Fruit fly (Drosophila melanogaster) whole organism, larva: ENCODE measurements around the gene CheB38c.

Source experiments
- noc ChIP-seq: fragments of 200-800 bp; sonication (Bioruptor generic); optimal IDR thresholded peaks from 3 replicates; lab custom pipeline; 2019; ENCODE audit warnings: missing biosample characterization, mild to moderate bottlenecking, missing genetic modification characterization, moderate library complexity

Gene CheB38c

DNA sequence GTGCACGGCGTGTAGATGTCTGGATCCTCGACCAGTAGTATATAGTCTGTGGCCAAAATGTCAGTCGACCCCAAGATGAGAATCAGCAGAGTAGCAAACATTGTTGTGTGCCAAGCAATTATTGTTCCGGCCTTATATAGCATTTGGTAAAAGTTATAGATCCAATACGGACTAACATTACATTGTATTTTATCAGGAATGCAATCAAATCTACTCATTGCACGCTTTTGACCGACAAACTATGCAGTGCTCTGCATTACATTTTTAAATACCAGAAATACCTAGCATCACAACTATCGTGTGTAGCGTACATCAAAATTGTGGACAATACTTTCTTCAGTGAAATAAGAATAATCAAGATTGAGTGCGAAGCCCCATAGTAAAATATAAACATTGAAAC is at the start of gene CheB38c:
Gene CheB38c, minus strand, starts transcription at position 101 of the 400 bp plus-strand sequence.
- TF ChIP-seq noc (tag; lab: Kevin White, UChicago): no peak

DNA sequence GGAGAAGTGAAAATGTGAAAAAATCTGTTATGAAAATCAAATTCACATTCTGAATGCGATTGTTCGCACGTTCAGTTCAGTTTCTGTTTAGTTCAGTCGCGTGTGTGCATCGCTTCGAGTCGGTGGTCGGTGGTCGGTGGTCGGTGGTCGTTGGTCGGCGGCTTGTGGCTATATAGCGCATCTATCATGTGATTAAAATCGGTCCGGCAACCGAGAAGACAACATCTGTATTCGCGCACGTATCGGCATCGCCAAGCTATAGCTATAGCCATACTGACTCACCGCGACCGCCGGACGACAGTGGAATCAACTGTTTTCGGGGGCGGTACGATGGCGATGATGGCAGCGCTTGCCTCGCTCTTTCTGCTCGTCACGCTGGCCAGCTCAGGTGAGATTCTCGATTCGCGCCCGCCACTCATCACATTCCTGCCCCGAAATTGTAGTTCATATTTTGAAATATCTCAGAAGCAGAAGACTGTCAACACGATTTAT is 49.2 kb upstream of the CheB38c start, which contains the start of gene CG14401:
Gene CG14401, plus strand, starts transcription at position 51 of the 492 bp plus-strand sequence.
- no peak for TF ChIP-seq noc (tag; lab: Kevin White, UChicago)

DNA sequence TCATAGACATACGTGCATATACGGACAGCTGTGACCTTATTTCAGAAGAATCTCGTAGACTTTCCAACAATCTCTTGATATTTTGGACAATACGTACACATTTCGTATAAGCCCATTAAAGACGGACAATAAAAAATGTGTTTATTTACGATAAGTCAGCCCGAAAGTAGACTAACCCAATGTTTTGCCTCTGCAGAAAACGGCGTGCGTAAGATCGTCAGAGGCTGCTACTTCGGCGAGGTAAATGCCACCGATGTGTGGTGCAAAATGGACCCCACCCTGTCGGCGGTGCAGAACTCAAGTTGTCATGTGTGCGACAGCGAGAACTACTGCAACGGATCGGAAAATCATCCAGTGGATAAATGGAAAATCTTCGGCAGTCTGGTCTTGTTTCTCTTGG is 48.3 kb upstream of the CheB38c start:
- TF ChIP-seq noc (tag; lab: Kevin White, UChicago): no peak

DNA sequence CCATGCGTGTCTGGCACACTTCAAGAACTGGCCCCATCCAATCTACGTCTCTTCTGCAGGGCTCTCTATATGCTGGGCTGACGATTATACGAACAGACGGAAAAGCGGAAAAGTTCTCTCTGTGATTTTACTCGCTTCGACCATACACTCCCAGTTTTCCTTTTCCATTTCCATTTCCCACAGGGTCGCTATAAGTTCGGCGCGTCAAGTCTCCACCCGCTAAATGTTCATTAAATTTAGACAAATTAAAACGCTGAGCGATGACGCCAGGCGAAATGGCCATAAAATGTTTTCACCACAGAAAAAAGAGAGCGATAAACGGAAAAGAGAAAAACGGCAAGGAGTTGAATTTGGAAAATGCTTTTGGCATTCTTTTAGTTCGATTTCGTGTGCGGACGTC is 46.7 kb upstream of the CheB38c start, which contains the start of gene CG31675:
Gene CG31675, plus strand, starts transcription at position 375 of the 400 bp plus-strand sequence.
- TF ChIP-seq noc (tag; lab: Kevin White, UChicago): no peak

DNA sequence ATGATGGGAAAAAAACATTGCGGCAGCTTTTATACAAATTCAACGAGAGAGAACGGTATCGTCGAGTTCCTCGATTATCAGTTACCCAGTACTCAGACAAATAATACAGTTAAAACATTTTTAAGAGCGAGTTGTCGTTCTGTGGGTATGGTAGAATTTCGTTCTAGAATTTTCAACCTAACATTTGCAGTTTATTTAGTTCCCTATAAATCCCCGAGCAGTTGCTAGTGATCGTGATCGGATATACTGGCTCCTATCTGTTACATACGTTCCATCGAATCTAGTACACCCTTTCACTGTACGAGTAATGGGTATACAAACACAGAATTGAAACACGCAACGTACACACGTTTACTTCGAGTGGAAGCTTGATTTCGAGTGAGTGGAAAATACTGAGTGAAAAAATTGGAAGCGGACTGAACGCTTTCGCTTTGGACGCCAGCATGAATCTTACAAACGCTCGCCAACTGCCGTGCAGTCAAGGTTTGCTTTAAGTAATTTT is 44.1 kb upstream of the CheB38c start, which contains the start of gene CG9338:
Gene CG9338, plus strand, starts transcription at position 452 of the 502 bp plus-strand sequence.
- peak; percentile 90 for TF ChIP-seq noc (tag; lab: Kevin White, UChicago)

DNA sequence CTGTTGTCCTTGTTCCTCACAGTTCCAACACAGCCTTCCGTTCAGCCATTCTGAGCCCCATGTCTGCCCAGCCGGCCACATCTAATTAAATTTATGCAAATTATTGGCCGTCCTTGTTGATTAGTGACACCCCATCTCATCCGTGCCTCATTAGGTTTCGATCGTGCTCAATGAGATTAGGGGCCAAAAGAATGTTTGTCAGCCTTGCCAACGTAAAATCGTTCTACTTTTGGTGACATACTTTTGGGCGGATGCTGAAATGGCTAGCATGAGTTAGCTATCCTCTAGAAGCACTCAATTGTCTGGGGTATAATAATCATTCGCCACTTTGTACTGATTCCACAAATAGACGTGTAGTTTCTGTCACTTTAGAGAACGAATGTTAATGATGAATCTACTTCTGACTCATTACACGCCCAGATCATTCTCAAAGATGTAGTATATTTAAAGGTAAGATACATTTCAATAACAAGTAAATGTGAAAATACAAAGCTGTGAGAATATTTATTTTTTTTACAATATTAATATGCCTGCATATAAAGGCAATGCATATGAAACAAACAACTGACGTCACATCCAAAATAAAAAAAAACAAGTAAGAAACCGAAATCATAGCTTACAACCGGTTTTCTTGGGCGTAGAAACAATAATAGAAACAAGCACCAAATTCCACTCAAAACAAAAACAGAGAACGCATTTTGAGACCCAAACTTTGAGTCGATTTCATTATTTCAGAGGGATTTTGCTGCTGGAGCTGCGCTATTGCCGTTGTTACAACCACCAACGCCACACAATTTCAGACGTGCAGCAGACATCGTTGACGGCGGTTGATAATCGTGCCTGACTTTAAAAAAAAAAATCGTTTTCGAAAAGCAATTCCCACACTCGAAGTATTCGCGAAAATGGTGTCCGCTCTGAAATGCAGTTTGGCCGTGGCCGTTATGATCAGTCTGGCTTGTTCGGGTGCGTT is 38.0 kb upstream of the CheB38c start, which contains the start of gene bero:
Gene bero, plus strand, starts transcription at position 325 of the 970 bp plus-strand sequence.
- no peak for TF ChIP-seq noc (tag; lab: Kevin White, UChicago)

DNA sequence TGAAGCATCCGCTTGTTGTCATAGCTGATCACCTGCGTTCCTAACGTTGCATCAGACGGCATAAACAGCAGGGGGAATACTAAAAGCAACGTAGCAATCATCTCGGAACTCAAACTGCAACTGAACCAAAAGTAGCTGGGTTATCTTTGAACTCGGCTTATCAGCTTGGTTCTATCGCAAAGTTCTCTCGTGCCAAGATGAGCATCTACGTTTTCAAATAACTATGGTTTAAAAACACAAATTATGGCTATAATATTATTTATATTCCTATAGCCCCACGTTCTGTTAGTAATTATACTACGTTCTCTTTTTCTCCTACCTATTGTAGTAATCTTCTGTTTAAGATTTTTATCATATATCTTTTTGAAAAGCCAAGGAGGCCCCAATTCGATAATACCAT is 37.1 kb upstream of the CheB38c start, which contains the start of gene CG14400:
Gene CG14400, minus strand, starts transcription at position 101 of the 400 bp plus-strand sequence.
- no peak for TF ChIP-seq noc (tag; lab: Kevin White, UChicago)

DNA sequence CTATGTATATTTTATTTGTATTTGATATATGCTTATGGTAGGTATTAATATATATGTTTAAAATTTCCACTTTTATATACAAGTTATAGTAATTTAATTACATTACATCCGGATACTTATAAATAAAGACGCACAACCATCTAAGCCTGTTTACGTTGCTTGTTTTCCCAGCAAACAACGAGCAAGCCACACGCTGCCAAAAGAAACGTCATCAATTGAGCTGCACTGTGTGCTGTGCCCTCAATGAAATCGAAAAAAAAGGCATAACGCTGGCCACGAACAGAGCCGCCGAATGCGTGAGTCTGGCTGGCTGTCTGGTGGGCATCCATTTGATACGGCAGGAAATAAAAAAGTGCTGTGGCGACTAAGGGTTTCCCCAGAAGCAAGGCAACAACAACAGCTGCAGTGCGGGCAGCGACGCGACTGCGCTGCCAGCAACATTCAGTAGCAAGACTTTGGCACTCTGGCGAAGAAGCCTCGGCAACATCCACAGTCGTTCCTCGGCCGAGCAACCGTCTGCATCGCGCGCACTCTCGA is 31.5 kb upstream of the CheB38c start, which contains the start of gene twit:
Gene twit, plus strand, starts transcription at position 487 of the 537 bp plus-strand sequence.
- TF ChIP-seq noc (tag; lab: Kevin White, UChicago): no peak

DNA sequence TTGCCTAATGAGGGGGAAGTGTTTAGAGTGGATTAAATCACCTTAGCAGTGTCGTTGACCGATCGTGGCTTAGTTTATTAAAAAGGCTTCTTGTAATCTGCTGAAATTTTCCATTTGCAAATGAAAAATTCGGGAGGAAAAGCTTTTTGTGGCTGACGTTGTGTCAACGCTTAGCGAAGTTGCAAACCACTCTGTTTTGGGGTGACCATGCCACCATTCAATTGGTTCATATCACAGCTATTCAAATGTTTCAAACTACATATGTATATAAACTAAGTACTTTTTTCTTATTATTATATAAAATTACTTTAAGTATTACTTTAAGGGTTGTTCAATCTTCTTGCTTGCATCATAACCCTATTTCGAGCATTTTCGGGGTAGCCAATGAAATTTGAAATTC is 30.9 kb upstream of the CheB38c start:
- no peak for TF ChIP-seq noc (tag; lab: Kevin White, UChicago)

DNA sequence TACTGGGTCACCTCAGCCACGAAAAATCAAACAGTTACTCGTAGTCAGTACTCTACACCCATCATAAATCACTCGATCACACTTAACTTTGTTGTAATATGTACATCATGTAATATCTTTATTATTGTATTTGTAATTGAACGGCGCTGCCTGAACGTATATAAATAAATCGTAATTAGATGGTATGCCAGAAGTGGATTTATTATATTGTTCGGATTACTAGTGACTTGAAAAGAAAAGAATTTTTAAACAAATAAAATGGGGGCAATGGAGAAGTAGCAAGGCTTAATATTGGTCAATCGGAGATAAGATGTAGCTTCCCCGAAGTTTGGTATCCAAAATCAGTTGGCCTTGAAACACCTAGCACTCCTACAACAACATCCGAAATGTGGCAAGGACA is 28.3 kb upstream of the CheB38c start, which contains the start of gene CG14402:
Gene CG14402, plus strand, starts transcription at position 301 of the 400 bp plus-strand sequence.
- TF ChIP-seq noc (tag; lab: Kevin White, UChicago): no peak

DNA sequence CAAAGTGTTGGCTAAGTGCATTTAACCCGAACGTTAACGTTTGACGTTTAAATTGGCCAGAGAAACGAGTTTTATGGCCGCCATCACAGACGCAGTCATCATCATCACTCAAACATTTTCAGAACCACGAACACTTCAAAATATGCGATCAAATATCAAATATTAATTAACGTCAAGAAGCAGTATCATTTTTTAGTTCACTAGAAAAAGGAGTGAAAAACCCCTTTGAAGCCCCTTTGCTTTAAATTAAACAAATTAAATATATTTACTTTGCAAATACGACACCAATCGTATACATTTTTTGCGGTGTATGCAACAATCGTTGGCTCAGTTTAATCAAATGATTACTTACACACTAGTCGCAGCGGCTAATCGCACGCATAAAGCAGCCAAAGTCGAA is 23.7 kb upstream of the CheB38c start:
- TF ChIP-seq noc (tag; lab: Kevin White, UChicago): no peak

DNA sequence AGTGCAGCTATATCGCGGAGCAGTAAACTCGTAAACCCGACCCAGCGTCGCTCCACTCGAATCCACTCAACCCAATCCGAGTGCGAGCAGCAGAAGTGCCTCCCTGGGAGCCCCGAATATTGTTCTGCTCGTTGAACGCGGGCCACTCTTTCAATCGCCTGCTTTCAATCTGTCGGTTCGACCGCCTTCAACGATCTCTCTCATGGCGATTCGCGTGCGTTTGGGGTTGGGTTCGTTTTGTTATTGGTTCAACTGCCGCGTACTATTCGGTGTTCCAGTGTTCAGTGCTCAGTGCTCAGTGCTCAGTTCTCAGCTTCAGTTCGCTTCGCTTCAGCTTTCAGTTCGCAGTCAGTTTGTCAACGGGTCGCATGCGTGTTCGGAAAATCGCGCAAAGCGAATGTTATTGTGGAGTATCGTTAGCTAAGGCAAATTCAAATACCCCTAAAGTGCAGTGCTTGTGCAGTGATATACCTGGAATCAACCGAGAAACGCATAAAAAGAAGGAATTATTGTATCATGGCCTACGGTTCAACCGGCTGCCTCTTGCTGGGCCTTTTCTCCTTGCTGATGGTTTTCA is 19.9 kb upstream of the CheB38c start, which contains the start of gene CG31676:
Gene CG31676, plus strand, starts transcription at position 289 of the 577 bp plus-strand sequence.
- no peak for TF ChIP-seq noc (tag; lab: Kevin White, UChicago)

DNA sequence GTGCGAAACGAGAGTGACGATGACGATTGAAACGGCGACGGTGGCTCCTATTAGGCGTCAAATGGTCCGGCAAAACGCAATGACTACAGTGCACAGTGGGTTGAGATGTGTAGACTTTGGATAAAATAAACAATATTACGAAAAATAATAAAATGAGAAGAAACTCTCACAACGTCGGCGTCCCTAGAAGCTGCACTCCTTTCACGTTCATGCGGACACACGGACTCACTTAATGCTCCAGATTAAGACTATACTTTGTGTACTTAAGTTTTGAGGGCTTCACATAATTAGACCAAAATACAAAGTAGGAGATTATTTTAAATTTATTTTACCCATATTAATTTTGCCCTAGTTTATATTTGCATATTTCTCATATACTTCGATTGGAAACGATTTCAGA is 19.3 kb upstream of the CheB38c start:
- TF ChIP-seq noc (tag; lab: Kevin White, UChicago): no peak

DNA sequence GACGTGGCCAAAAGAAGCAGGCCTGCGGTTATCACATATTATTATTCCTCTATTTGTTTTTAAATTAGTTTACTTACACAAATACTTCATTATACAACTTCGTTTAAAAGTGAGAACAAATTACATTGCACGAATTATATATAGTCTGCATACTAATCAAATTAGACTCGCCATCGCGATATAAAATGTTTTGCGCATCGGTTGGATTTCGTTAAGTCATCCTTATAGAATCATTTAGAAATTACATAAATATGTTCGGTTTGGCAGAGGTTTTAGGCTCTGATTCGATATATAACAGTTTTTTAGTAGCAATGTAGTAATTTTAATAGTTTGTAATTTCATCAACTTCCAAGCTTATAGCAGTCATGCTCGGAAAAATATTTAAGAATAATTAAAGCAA is 17.2 kb upstream of the CheB38c start, which contains the start of gene Spn38F:
Gene Spn38F, minus strand, starts transcription at position 101 of the 400 bp plus-strand sequence.
- TF ChIP-seq noc (tag; lab: Kevin White, UChicago): no peak

DNA sequence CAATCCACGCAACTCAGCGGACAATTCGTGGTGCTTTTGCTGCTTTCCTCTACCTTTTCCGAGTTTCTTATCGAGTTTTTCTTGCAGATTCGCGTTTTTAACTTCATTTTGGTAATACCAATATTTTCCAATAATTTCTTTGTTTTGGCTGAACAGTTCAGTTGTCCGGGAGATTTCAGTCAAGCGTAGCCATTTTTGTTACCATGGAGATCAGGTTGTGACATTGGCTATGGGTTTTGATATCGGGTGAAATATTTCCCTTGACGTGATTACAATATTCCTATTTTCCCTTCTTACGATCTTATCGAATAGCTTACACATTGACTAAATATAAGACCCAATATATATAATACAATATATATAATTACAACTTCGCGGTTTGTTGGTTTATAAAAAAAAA is 14.8 kb upstream of the CheB38c start, which contains the start of gene Oseg5:
Gene Oseg5, minus strand, starts transcription at position 340 of the 400 bp plus-strand sequence.
- TF ChIP-seq noc (tag; lab: Kevin White, UChicago): no peak
